Worm (Caenorhabditis elegans): ENCODE data around the gene tyr-2.

The tyr-2 gene

ce11 chrIII:13716266-13716665, 27.8 kb upstream of the tyr-2 start:
- TF ChIP-seq efl-1 (GFP tag; optimal IDR thresholded peaks at IDR 0.05) (no peak), cebp-1 (GFP tag; IDR thresholded peaks at IDR 0.05) (no peak), cebp-1 (tag; optimal IDR thresholded peaks at IDR 0.05) (peak; percentile 85), F39B2.1 (GFP tag; IDR thresholded peaks at IDR 0.05) (no peak), pbrm-1 (GFP tag; IDR thresholded peaks at IDR 0.05) (no peak), K12H6.12 (tag; optimal IDR thresholded peaks at IDR 0.05) (peak; percentile 39), madf-6 (GFP tag; IDR thresholded peaks at IDR 0.05) (no peak), dpl-1 (GFP tag; optimal IDR thresholded peaks at IDR 0.05) (no peak)

- TF ChIP-seq B0019.2 (GFP tag; conservative IDR thresholded peaks at IDR 0.05): no peak
- TF ChIP-seq snpc-4 (GFP tag; optimal IDR thresholded peaks at IDR 0.05): no peak
- TF ChIP-seq snpc-4 (tag; optimal IDR thresholded peaks at IDR 0.05): no peak
- no peak for TF ChIP-seq Y95B8A.8 (GFP tag; IDR thresholded peaks at IDR 0.05)
- TF ChIP-seq F23B12.7 (tag; optimal IDR thresholded peaks at IDR 0.05; ENCODE audit: insufficient read depth): no peak
- no peak for TF ChIP-seq dpff-1 (tag; optimal IDR thresholded peaks at IDR 0.05)
- no peak for TF ChIP-seq dpl-1 (GFP tag; optimal IDR thresholded peaks at IDR 0.05)
- no peak for TF ChIP-seq madf-6 (GFP tag; IDR thresholded peaks at IDR 0.05)
- no peak for TF ChIP-seq Y53F4B.3 (GFP tag; IDR thresholded peaks at IDR 0.05)
- no peak for TF ChIP-seq ceh-79 (tag; optimal IDR thresholded peaks at IDR 0.05)
- no peak for TF ChIP-seq somi-1 (GFP tag; optimal IDR thresholded peaks at IDR 0.05)
- no peak for TF ChIP-seq aptf-3 (GFP tag; IDR thresholded peaks at IDR 0.05)
- no peak for TF ChIP-seq hsf-1 (GFP tag; IDR thresholded peaks at IDR 0.05)
- no peak for TF ChIP-seq ztf-6 (GFP tag; IDR thresholded peaks at IDR 0.05)
- TF ChIP-seq ztf-18 (tag; optimal IDR thresholded peaks at IDR 0.05): no peak
- TF ChIP-seq akir-1 (GFP tag; optimal IDR thresholded peaks at IDR 0.05): no peak
- no peak for TF ChIP-seq F52B5.7 (tag; optimal IDR thresholded peaks at IDR 0.05)
- TF ChIP-seq F55B11.4 (tag; optimal IDR thresholded peaks at IDR 0.05; ENCODE audit: borderline replicate concordance, insufficient read depth): no peak
- no peak for TF ChIP-seq F37B4.10 (GFP tag; IDR thresholded peaks at IDR 0.05)
These were observed 27.2 kb upstream of the tyr-2 start for ce11 chrIII:13716831-13717230.

- TF ChIP-seq sea-2 (GFP tag; IDR thresholded peaks at IDR 0.05) (no peak), mcd-1 (GFP tag; IDR thresholded peaks at IDR 0.05) (peak; percentile 31; the same call in 1 of the 2 replicates), attf-5 (GFP tag; optimal IDR thresholded peaks at IDR 0.05) (peak; percentile 10), rcor-1 (GFP tag; IDR thresholded peaks at IDR 0.05) (0 out of 2 replicates have a peak, but pooled peaks have one; percentile 39), K11D2.4 (GFP tag; IDR thresholded peaks at IDR 0.05) (0 out of 2 replicates have a peak, but pooled peaks have one; percentile 24), lin-26 (GFP tag; IDR thresholded peaks at IDR 0.05) (0 out of 2 replicates have a peak, but pooled peaks have one; percentile 15), tlf-1 (GFP tag; optimal IDR thresholded peaks at IDR 0.05) (no peak), die-1 (tag; optimal IDR thresholded peaks at IDR 0.05) (no peak), snpc-3.4 (tag; optimal IDR thresholded peaks at IDR 0.05) (no peak), lsy-27 (tag; optimal IDR thresholded peaks at IDR 0.05; ENCODE audit: borderline replicate concordance, insufficient read depth) (no peak), nfyb-1 (GFP tag; IDR thresholded peaks at IDR 0.05) (peak; percentile 62; the same call in 1 of the 2 replicates), zfh-2 (GFP tag; conservative IDR thresholded peaks at IDR 0.05) (peak; percentile 65), snpc-4 (GFP tag; optimal IDR thresholded peaks at IDR 0.05) (no peak), snpc-4 (tag; optimal IDR thresholded peaks at IDR 0.05) (no peak), pbrm-1 (GFP tag; IDR thresholded peaks at IDR 0.05) (0 out of 2 replicates have a peak, but pooled peaks have one; percentile 35), F22D6.2 (tag; optimal IDR thresholded peaks at IDR 0.05) (no peak), hmg-1.2 (GFP tag; IDR thresholded peaks at IDR 0.05) (peak; percentile 78; the same call in 1 of the 2 replicates), chd-7 (tag; optimal IDR thresholded peaks at IDR 0.05) (peak; percentile 19), K12H6.12 (tag; optimal IDR thresholded peaks at IDR 0.05) (peak; percentile 8), Y56A3A.18 (GFP tag; IDR thresholded peaks at IDR 0.05) (no peak), ceh-27 (GFP tag; optimal IDR thresholded peaks at IDR 0.05) (peak; percentile 41), cebp-1 (GFP tag; IDR thresholded peaks at IDR 0.05) (no peak), cebp-1 (tag; optimal IDR thresholded peaks at IDR 0.05) (peak; percentile 42), F23B12.7 (tag; optimal IDR thresholded peaks at IDR 0.05; ENCODE audit: insufficient read depth) (no peak), egl-44 (GFP tag; IDR thresholded peaks at IDR 0.05) (no peak), hsf-1 (GFP tag; IDR thresholded peaks at IDR 0.05) (no peak)
These were observed 26.5 kb upstream of the tyr-2 start for ce11 chrIII:13717505-13717904.

All from whole organism, young adult.